Worm (Caenorhabditis elegans) whole organism, young adult: ENCODE measurements around the gene Y53C12A.3.
A peak's percentile ranks its signal among the peaks of the same experiment; 100 is the strongest.

Experiments used
- B0019.2 ChIP-seq: fragments of 200-800 bp; sonication (Bioruptor generic); conservative IDR thresholded peaks from 2 replicates; pipeline ENCODE4 v1.3.6; 2022; ENCODE audit warnings: missing genetic modification reagents, missing genetic modification characterization, missing compliant biosample characterization
- C17E4.6 ChIP-seq: fragments of 200-800 bp; sonication (Bioruptor generic); IDR thresholded peaks from 2 replicates; pipeline ENCODE4 v1.3.6; 2022; ENCODE audit warnings: missing genetic modification reagents, missing genetic modification characterization, missing compliant biosample characterization
- F33H1.4 ChIP-seq: fragments of 200-800 bp; sonication (Bioruptor generic); IDR thresholded peaks from 2 replicates; pipeline ENCODE4 v1.3.6; 2022; ENCODE audit warnings: missing genetic modification reagents, missing genetic modification characterization, missing compliant biosample characterization
- F39B2.1 ChIP-seq: fragments of 200-800 bp; sonication (Bioruptor generic); IDR thresholded peaks from 2 replicates; pipeline ENCODE4 v1.3.6; 2022; ENCODE audit warnings: missing genetic modification reagents, missing genetic modification characterization, missing compliant biosample characterization
- F49E8.2 ChIP-seq: sonication (generic microtip); optimal IDR thresholded peaks from 3 replicates; lab custom pipeline; 2017; ENCODE audit warnings: missing genetic modification characterization, mild to moderate bottlenecking, missing compliant biosample characterization, antibody characterized with exemption, moderate library complexity; ENCODE audit not compliant: insufficient read depth
- T07F8.4 ChIP-seq: sonication (generic microtip); optimal IDR thresholded peaks from 2 replicates; lab custom pipeline; 2016; ENCODE audit warnings: mild to moderate bottlenecking, missing genetic modification characterization, moderate library complexity, missing compliant biosample characterization
- Y53F4B.3 ChIP-seq: fragments of 200-800 bp; sonication (Bioruptor generic); IDR thresholded peaks from 2 replicates; pipeline ENCODE4 v1.3.6; 2022; ENCODE audit warnings: missing genetic modification reagents, missing genetic modification characterization, missing compliant biosample characterization
- Y56A3A.18 ChIP-seq: fragments of 200-800 bp; sonication (Bioruptor generic); IDR thresholded peaks from 2 replicates; pipeline ENCODE4 v1.3.6; 2022; ENCODE audit warnings: missing genetic modification reagents, missing genetic modification characterization, missing compliant biosample characterization
- Y79H2A.3 ChIP-seq: fragments of 200-800 bp; sonication (Bioruptor generic); conservative IDR thresholded peaks from 2 replicates; pipeline ENCODE4 v1.3.6; 2022; ENCODE audit warnings: missing genetic modification reagents, missing genetic modification characterization, missing compliant biosample characterization
- Y95B8A.8 ChIP-seq: fragments of 200-800 bp; sonication (Bioruptor generic); IDR thresholded peaks from 2 replicates; pipeline ENCODE4 v1.3.6; 2022; ENCODE audit warnings: missing genetic modification reagents, missing genetic modification characterization, missing compliant biosample characterization
- ZK185.1 ChIP-seq: sonication (generic microtip); optimal IDR thresholded peaks from 2 replicates; lab custom pipeline; 2016; ENCODE audit warnings: mild to moderate bottlenecking, missing genetic modification characterization, missing compliant biosample characterization; ENCODE audit not compliant: poor library complexity, severe bottlenecking
- aptf-3 ChIP-seq: fragments of 200-800 bp; sonication (Bioruptor generic); IDR thresholded peaks from 2 replicates; pipeline ENCODE4 v1.3.6; 2022; ENCODE audit warnings: missing genetic modification characterization, missing compliant biosample characterization
- attf-3 ChIP-seq: fragments of 200-800 bp; sonication (Bioruptor generic); conservative IDR thresholded peaks from 2 replicates; pipeline ENCODE4 v1.3.6; 2022; ENCODE audit warnings: missing genetic modification reagents, missing genetic modification characterization, missing compliant biosample characterization
- attf-6 ChIP-seq: fragments of 200-800 bp; sonication (Bioruptor generic); IDR thresholded peaks from 2 replicates; pipeline ENCODE4 v1.3.6; 2022; ENCODE audit warnings: missing genetic modification reagents, missing genetic modification characterization, missing compliant biosample characterization
- cebp-2 ChIP-seq: fragments of 200-800 bp; sonication (Bioruptor generic); IDR thresholded peaks from 2 replicates; pipeline ENCODE4 v1.3.6; 2022; ENCODE audit warnings: missing genetic modification characterization, missing compliant biosample characterization
- ceh-27 ChIP-seq: fragments of 200-800 bp; sonication (Bioruptor generic); optimal IDR thresholded peaks from 2 replicates; lab custom pipeline; 2018; ENCODE audit warnings: mild to moderate bottlenecking, missing genetic modification characterization, moderate library complexity, missing compliant biosample characterization
- ceh-79 ChIP-seq: sonication (generic microtip); optimal IDR thresholded peaks from 2 replicates; lab custom pipeline; 2017; ENCODE audit warnings: mild to moderate bottlenecking, missing genetic modification characterization, missing compliant biosample characterization
- ceh-91 ChIP-seq: fragments of 200-800 bp; sonication (Bioruptor generic); IDR thresholded peaks from 2 replicates; pipeline ENCODE4 v1.3.6; 2022; ENCODE audit warnings: missing genetic modification reagents, missing genetic modification characterization, missing compliant biosample characterization
- egrh-3 ChIP-seq: fragments of 200-800 bp; sonication (Bioruptor generic); IDR thresholded peaks from 2 replicates; pipeline ENCODE4 v1.3.6; 2022; ENCODE audit warnings: missing genetic modification reagents, missing genetic modification characterization, missing compliant biosample characterization
- ekl-4 ChIP-seq: fragments of 200-800 bp; sonication (Bioruptor generic); IDR thresholded peaks from 2 replicates; pipeline ENCODE4 v1.3.6; 2022; ENCODE audit warnings: missing genetic modification reagents, missing genetic modification characterization, missing compliant biosample characterization
- him-1 ChIP-seq: sonication (generic microtip); optimal IDR thresholded peaks from 2 replicates; lab custom pipeline; 2016; ENCODE audit warnings: missing genotype, missing genetic modification reagents, missing genetic modification characterization, missing compliant biosample characterization
- hlh-12 ChIP-seq: sonication (generic microtip); optimal IDR thresholded peaks from 2 replicates; lab custom pipeline; 2016; ENCODE audit warnings: missing genetic modification characterization, missing compliant biosample characterization
- let-607 ChIP-seq, 2 experiments: fragments of 200-800 bp in 1 of 2; sonication (Bioruptor generic) in 1 of 2; sonication (generic microtip) in 1 of 2; optimal IDR thresholded peaks; 2 replicates each; lab custom pipeline; 2016 to 2018; ENCODE audit warnings: mild to moderate bottlenecking in 2 of 2, missing compliant biosample characterization in 2 of 2, missing genetic modification characterization in 2 of 2, moderate library complexity in 2 of 2, missing genotype in 1 of 2
- lin-35 ChIP-seq, 3 experiments: fragments of 150-350 bp in 2 of 3; sonication (generic microtip) in 1 of 3; optimal IDR thresholded peaks; 2 replicates each; lab custom pipeline; 2014 to 2018; ENCODE audit warnings: missing biosample characterization in 3 of 3, missing genetic modification characterization in 3 of 3, missing genetic modification reagents in 3 of 3
- lin-40 ChIP-seq: sonication (generic microtip); optimal IDR thresholded peaks from 2 replicates; lab custom pipeline; 2016; ENCODE audit warnings: missing genetic modification characterization, mild to moderate bottlenecking, missing compliant biosample characterization, missing genotype, missing genetic modification reagents
- madf-6 ChIP-seq: fragments of 200-800 bp; sonication (Bioruptor generic); IDR thresholded peaks from 2 replicates; pipeline ENCODE4 v1.3.6; 2022; ENCODE audit warnings: missing genetic modification reagents, missing genetic modification characterization, missing compliant biosample characterization
- mcd-1 ChIP-seq: fragments of 200-800 bp; sonication (Bioruptor generic); IDR thresholded peaks from 2 replicates; pipeline ENCODE4 v1.3.6; 2022; ENCODE audit warnings: missing genetic modification reagents, missing genetic modification characterization, missing compliant biosample characterization
- mel-28 ChIP-seq: sonication (generic microtip); optimal IDR thresholded peaks from 2 replicates; lab custom pipeline; 2016; ENCODE audit warnings: borderline replicate concordance, mild to moderate bottlenecking, missing genetic modification characterization, missing compliant biosample characterization
- mes-4 ChIP-seq: sonication (generic microtip); optimal IDR thresholded peaks from 2 replicates; lab custom pipeline; 2016; ENCODE audit warnings: missing genotype, missing genetic modification characterization, missing compliant biosample characterization
- nfya-1 ChIP-seq: sonication (generic microtip); optimal IDR thresholded peaks from 2 replicates; lab custom pipeline; 2017; ENCODE audit warnings: antibody characterized with exemption, missing compliant biosample characterization, missing genetic modification characterization, borderline replicate concordance; ENCODE audit not compliant: insufficient read depth
- nfya-2 ChIP-seq: fragments of 200-800 bp; sonication (Bioruptor generic); IDR thresholded peaks from 2 replicates; pipeline ENCODE4 v1.3.6; 2022; ENCODE audit warnings: missing genetic modification reagents, missing genetic modification characterization, missing compliant biosample characterization
- nfyb-1 ChIP-seq: fragments of 200-800 bp; sonication (Bioruptor generic); IDR thresholded peaks from 2 replicates; pipeline ENCODE4 v1.3.6; 2022; ENCODE audit warnings: missing genetic modification reagents, missing genetic modification characterization, missing compliant biosample characterization
- nhr-179 ChIP-seq: sonication (generic microtip); optimal IDR thresholded peaks from 2 replicates; lab custom pipeline; 2016; ENCODE audit warnings: mild to moderate bottlenecking, missing genetic modification characterization, missing compliant biosample characterization
- nhr-90 ChIP-seq: sonication (generic microtip); optimal IDR thresholded peaks from 2 replicates; lab custom pipeline; 2016; ENCODE audit warnings: missing genotype, mild to moderate bottlenecking, missing genetic modification characterization, missing compliant biosample characterization
- rcor-1 ChIP-seq: fragments of 200-800 bp; sonication (Bioruptor generic); IDR thresholded peaks from 2 replicates; pipeline ENCODE4 v1.3.6; 2022; ENCODE audit warnings: missing genetic modification reagents, missing genetic modification characterization, missing compliant biosample characterization
- rpc-1 ChIP-seq, 2 experiments: fragments of 150-350 bp in 1 of 2; sonication (generic microtip) in 1 of 2; optimal IDR thresholded peaks; 2 replicates each; lab custom pipeline; 2014 to 2018; ENCODE audit warnings: missing biosample characterization in 1 of 2, missing genetic modification characterization in 1 of 2, missing genetic modification reagents in 1 of 2, missing genotype in 1 of 2
- snpc-4 ChIP-seq, 5 experiments: fragments of 150-350 bp in 1 of 5; sonication (generic microtip) in 4 of 5; optimal IDR thresholded peaks; 2 replicates each; lab custom pipeline; 2014 to 2018; ENCODE audit warnings: missing genetic modification characterization in 5 of 5, missing biosample characterization in 3 of 5, antibody characterized with exemption in 2 of 5, mild to moderate bottlenecking in 2 of 5, missing compliant biosample characterization in 2 of 5, missing genotype in 2 of 5, moderate library complexity in 2 of 5, missing genetic modification reagents in 1 of 5
- tbp1 ChIP-seq: fragments of 200-800 bp; sonication (Bioruptor generic); optimal IDR thresholded peaks from 2 replicates; lab custom pipeline; 2018; ENCODE audit warnings: mild to moderate bottlenecking, missing genetic modification characterization, missing compliant biosample characterization
- unc-130 ChIP-seq: sonication (generic microtip); optimal IDR thresholded peaks from 2 replicates; lab custom pipeline; 2016; ENCODE audit warnings: missing genetic modification reagents, missing genetic modification characterization, missing compliant biosample characterization
- zfh-2 ChIP-seq: fragments of 200-800 bp; sonication (Bioruptor generic); conservative IDR thresholded peaks from 2 replicates; pipeline ENCODE4 v1.3.6; 2022; ENCODE audit warnings: missing genetic modification reagents, missing genetic modification characterization, missing compliant biosample characterization
- zim-3 ChIP-seq: sonication (generic microtip); optimal IDR thresholded peaks from 2 replicates; lab custom pipeline; 2017; ENCODE audit warnings: mild to moderate bottlenecking, missing genetic modification characterization, moderate library complexity, missing compliant biosample characterization
- ztf-28 ChIP-seq: fragments of 200-800 bp; sonication (Bioruptor generic); IDR thresholded peaks from 2 replicates; pipeline ENCODE4 v1.3.6; 2022; ENCODE audit warnings: missing genetic modification reagents, missing genetic modification characterization, missing compliant biosample characterization

The Y53C12A.3 gene

ce11 chrII:9753730-9754129 is 47.7 kb upstream of the Y53C12A.3 start, which contains the start of gene ZK1321.1:
Gene ZK1321.1, plus strand, starts transcription at chrII:9754030.
- no peak for TF ChIP-seq attf-6 (GFP tag; lab: Robert Waterston, UW)
- no peak for TF ChIP-seq rpc-1 (optimal IDR thresholded peaks at IDR 0.05; lab: Kevin White, UChicago)
- TF ChIP-seq rpc-1 (tag; optimal IDR thresholded peaks at IDR 0.05; lab: Kevin White, UChicago) = no peak
- no peak for TF ChIP-seq egrh-3 (GFP tag; lab: Robert Waterston, UW)
- TF ChIP-seq, all 124 proteins: peak for 0

DNA sequence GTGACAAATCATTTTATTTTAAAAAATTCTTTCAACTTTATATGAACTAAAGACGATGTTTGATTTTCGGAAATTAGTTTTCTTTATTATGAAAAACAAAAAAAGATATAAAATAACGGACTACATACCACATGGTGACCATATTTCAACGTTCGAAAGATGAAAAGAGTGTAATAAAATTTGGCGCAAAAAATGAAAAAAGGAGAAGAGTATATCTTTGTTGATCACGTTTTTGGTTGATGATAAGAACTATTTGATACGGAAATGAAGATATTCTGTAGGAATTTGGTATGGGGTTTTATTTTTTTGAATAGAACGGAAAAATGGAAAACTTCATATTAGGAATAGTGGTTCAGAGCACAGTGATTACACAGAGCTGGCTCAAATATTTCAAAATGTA is 47.0 kb upstream of the Y53C12A.3 start, which contains the start of gene Y53C12B.7:
TSS of gene Y53C12B.7 (minus strand) at position 163 of the 400 bp plus-strand sequence.
- TF ChIP-seq him-1 (tag; lab: Kevin White, UChicago) = no peak

DNA sequence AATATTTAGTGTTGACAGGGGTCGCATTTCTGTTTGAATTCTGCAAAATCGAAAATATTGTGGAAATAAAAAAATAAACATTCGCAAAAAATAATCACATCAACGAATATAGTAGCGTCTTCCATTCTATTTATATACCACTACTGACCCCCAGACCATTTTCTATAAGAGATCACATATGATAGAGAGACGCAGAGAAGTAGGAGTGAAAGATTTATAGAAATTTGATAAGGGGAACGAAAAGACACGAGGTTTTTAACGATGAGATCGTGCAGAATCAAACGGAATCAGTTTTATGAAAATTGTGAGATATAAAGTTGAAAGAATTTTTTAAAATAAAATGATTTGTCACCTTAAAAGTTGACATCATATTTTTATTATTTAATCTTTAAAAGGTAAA is 46.2 kb upstream of the Y53C12A.3 start:
- TF ChIP-seq ztf-28 (GFP tag; lab: Robert Waterston, UW) (no peak), mel-28 (tag; lab: Kevin White, UChicago) (no peak), Y56A3A.18 (GFP tag; lab: Robert Waterston, UW) (no peak), nfyb-1 (no peak), let-607 (tag; optimal IDR thresholded peaks at IDR 0.05; lab: Kevin White, UChicago) (no peak), snpc-4 (GFP tag; optimal IDR thresholded peaks at IDR 0.05; lab: Kevin White, UChicago) (no peak), snpc-4 (tag; optimal IDR thresholded peaks at IDR 0.05; lab: Kevin White, UChicago) (no peak), ceh-27 (GFP tag; lab: Kevin White, UChicago) (no peak), F39B2.1 (GFP tag; lab: Robert Waterston, UW) (no peak), mes-4 (tag; lab: Kevin White, UChicago) (no peak), nhr-179 (tag; lab: Kevin White, UChicago) (no peak), zfh-2 (GFP tag; lab: Robert Waterston, UW) (no peak), nfya-1 (tag; lab: Kevin White, UChicago) (no peak), mcd-1 (GFP tag; lab: Robert Waterston, UW) (no peak), Y79H2A.3 (GFP tag; lab: Robert Waterston, UW) (no peak), Y95B8A.8 (GFP tag; lab: Robert Waterston, UW) (no peak)

- TF ChIP-seq C17E4.6 (no peak), unc-130 (GFP tag; lab: Kevin White, UChicago) (no peak), B0019.2 (GFP tag; lab: Robert Waterston, UW) (peak; percentile 87), ceh-91 (GFP tag; lab: Robert Waterston, UW) (peak; percentile 39; the same call in 1 of the 2 replicates), zim-3 (no peak), ceh-79 (no peak), Y79H2A.3 (GFP tag; lab: Robert Waterston, UW) (no peak), Y53F4B.3 (GFP tag; lab: Robert Waterston, UW) (no peak), rcor-1 (GFP tag; lab: Robert Waterston, UW) (peak; percentile 59), F49E8.2 (tag; lab: Kevin White, UChicago) (peak; percentile 62), nfya-2 (GFP tag; lab: Robert Waterston, UW) (no peak), aptf-3 (no peak), T07F8.4 (tag; lab: Kevin White, UChicago) (no peak), lin-40 (tag; lab: Kevin White, UChicago) (peak; percentile 21), ekl-4 (GFP tag; lab: Robert Waterston, UW) (0 out of 2 replicates have a peak, but pooled peaks have one; percentile 22), cebp-2 (GFP tag; lab: Robert Waterston, UW) (no peak), attf-3 (GFP tag; lab: Robert Waterston, UW) (no peak; the same call in 1 of the 2 replicates), nhr-90 (tag; lab: Kevin White, UChicago) (no peak), lin-35 (GFP tag; optimal IDR thresholded peaks at IDR 0.05; lab: Kevin White, UChicago) (peak in 2 of 3 experiments; percentile 2 to 51), tbp1 (peak; percentile 46), madf-6 (GFP tag; lab: Robert Waterston, UW) (peak; percentile 85), F33H1.4 (GFP tag; lab: Robert Waterston, UW) (peak; percentile 96), ZK185.1 (tag; lab: Kevin White, UChicago) (peak; percentile 46), hlh-12 (tag; lab: Kevin White, UChicago) (no peak)
These were observed 40.0 kb upstream of the Y53C12A.3 start, which contains the start of the genes Y53C12B.1 and nos-3 for ce11 chrII:9746069-9746468. Gene Y53C12B.1, minus strand, starts transcription at chrII:9746078. Gene nos-3, plus strand, starts transcription at chrII:9746316.
